Worm (Caenorhabditis elegans) whole organism, young adult: Measurements from ENCODE around the gene F28H6.6.

Source experiments
- F33H1.4 ChIP-seq: fragments of 200-800 bp; sonication (Bioruptor generic); IDR thresholded peaks from 2 replicates; pipeline ENCODE4 v1.3.6; 2022; ENCODE audit warnings: missing genetic modification reagents, missing genetic modification characterization, missing compliant biosample characterization
- F49E8.2 ChIP-seq: sonication (generic microtip); optimal IDR thresholded peaks from 3 replicates; lab custom pipeline; 2017; ENCODE audit warnings: missing genetic modification characterization, mild to moderate bottlenecking, missing compliant biosample characterization, antibody characterized with exemption, moderate library complexity; ENCODE audit not compliant: insufficient read depth
- F52B5.7 ChIP-seq: sonication (generic microtip); optimal IDR thresholded peaks from 2 replicates; lab custom pipeline; 2016; ENCODE audit warnings: mild to moderate bottlenecking, missing genetic modification characterization, missing compliant biosample characterization
- efl-1 ChIP-seq: fragments of 150-350 bp; optimal IDR thresholded peaks from 2 replicates; lab custom pipeline; 2014; ENCODE audit warnings: missing biosample characterization, missing genetic modification reagents, missing genetic modification characterization
- hlh-26 ChIP-seq: fragments of 200-800 bp; sonication (Bioruptor generic); conservative IDR thresholded peaks from 2 replicates; pipeline ENCODE4 v1.3.6; 2022; ENCODE audit warnings: missing genetic modification reagents, missing genetic modification characterization, missing compliant biosample characterization
- lin-35 ChIP-seq, 3 experiments: fragments of 150-350 bp in 2 of 3; sonication (generic microtip) in 1 of 3; optimal IDR thresholded peaks; 2 replicates each; lab custom pipeline; 2014 to 2018; ENCODE audit warnings: missing biosample characterization in 3 of 3, missing genetic modification characterization in 3 of 3, missing genetic modification reagents in 3 of 3
- madf-10 ChIP-seq: sonication (generic microtip); optimal IDR thresholded peaks from 2 replicates; lab custom pipeline; 2016; ENCODE audit warnings: mild to moderate bottlenecking, missing genetic modification characterization, missing compliant biosample characterization
- nfyb-1 ChIP-seq: fragments of 200-800 bp; sonication (Bioruptor generic); IDR thresholded peaks from 2 replicates; pipeline ENCODE4 v1.3.6; 2022; ENCODE audit warnings: missing genetic modification reagents, missing genetic modification characterization, missing compliant biosample characterization
- tbp1 ChIP-seq: fragments of 200-800 bp; sonication (Bioruptor generic); optimal IDR thresholded peaks from 2 replicates; lab custom pipeline; 2018; ENCODE audit warnings: mild to moderate bottlenecking, missing genetic modification characterization, missing compliant biosample characterization
- tlf-1 ChIP-seq: fragments of 200-800 bp; sonication (Bioruptor generic); optimal IDR thresholded peaks from 2 replicates; lab custom pipeline; 2018; ENCODE audit warnings: mild to moderate bottlenecking, missing genetic modification characterization, missing compliant biosample characterization
- unc-62 ChIP-seq: fragments of 150-350 bp; optimal IDR thresholded peaks from 2 replicates; lab custom pipeline; 2014; ENCODE audit warnings: missing biosample characterization, missing genetic modification reagents, missing genetic modification characterization
- zim-3 ChIP-seq: sonication (generic microtip); optimal IDR thresholded peaks from 2 replicates; lab custom pipeline; 2017; ENCODE audit warnings: mild to moderate bottlenecking, missing genetic modification characterization, moderate library complexity, missing compliant biosample characterization

- TF ChIP-seq lin-35 (GFP tag; optimal IDR thresholded peaks at IDR 0.05; lab: Kevin White, UChicago): no peak
- TF ChIP-seq hlh-26: no peak
- TF ChIP-seq efl-1 (GFP tag; lab: Kevin White, UChicago): no peak
- no peak for TF ChIP-seq unc-62 (GFP tag; lab: Kevin White, UChicago)
- no peak for TF ChIP-seq tlf-1 (GFP tag; lab: Kevin White, UChicago)
- TF ChIP-seq madf-10: no peak
- no peak for TF ChIP-seq nfyb-1
- no peak for TF ChIP-seq tbp1 (GFP tag; lab: Kevin White, UChicago)
- no peak for TF ChIP-seq F33H1.4 (GFP tag; lab: Robert Waterston, UW)
- TF ChIP-seq F49E8.2 (tag; lab: Kevin White, UChicago): no peak
- TF ChIP-seq F52B5.7 (tag; lab: Kevin White, UChicago): no peak
- no peak for TF ChIP-seq zim-3 (tag; lab: Kevin White, UChicago)
Measured at ce11 chrX:14156913-14157312, 31.2 kb upstream of the F28H6.6 start, which contains the start of gene ceh-90.
